Fruit fly (Drosophila melanogaster): ENCODE data around the gene Oseg5.
A peak's percentile ranks its signal among the peaks of the same experiment; 100 is the strongest.

Oseg5 gene

dm6 chr2L:20811039-20811652 lies 24.5 kb downstream of the Oseg5 start (continued):
- TF ChIP-seq row (GFP tag; IDR thresholded peaks at IDR 0.05) (peak; percentile 70), CG1024 (GFP tag; IDR thresholded peaks at IDR 0.05) (no peak), CG12219 (GFP tag; optimal IDR thresholded peaks at IDR 0.05) (peak; percentile 45), Mad (GFP tag; optimal IDR thresholded peaks at IDR 0.05) (no peak), hkb (optimal IDR thresholded peaks at IDR 0.05) (no peak), hkb (GFP tag; IDR thresholded peaks at IDR 0.05) (peak; percentile 72), CG10267 (tag; optimal IDR thresholded peaks at IDR 0.05) (no peak), tio (GFP tag; optimal IDR thresholded peaks at IDR 0.05) (no peak), Spps (tag; optimal IDR thresholded peaks at IDR 0.05) (no peak), CG18764 (GFP tag; optimal IDR thresholded peaks at IDR 0.05) (no peak), D19A (tag; optimal IDR thresholded peaks at IDR 0.05) (peak; percentile 68), nerfin-1 (tag; optimal IDR thresholded peaks at IDR 0.05) (no peak), ttk (GFP tag; IDR thresholded peaks at IDR 0.05) (peak; percentile 44; the same call in 1 of the 2 replicates), pb (GFP tag; optimal IDR thresholded peaks at IDR 0.05) (no peak), CG12071 (GFP tag; optimal IDR thresholded peaks at IDR 0.05) (peak; percentile 35), lilli (GFP tag; optimal IDR thresholded peaks at IDR 0.05) (peak; percentile 15), B-H1 (GFP tag; IDR thresholded peaks at IDR 0.05) (peak; percentile 21; the same call in 1 of the 3 replicates), hth (optimal IDR thresholded peaks at IDR 0.05) (no peak), gem (tag; optimal IDR thresholded peaks at IDR 0.05) (peak; percentile 77), CG18599 (GFP tag; optimal IDR thresholded peaks at IDR 0.05) (peak; percentile 46), dm (GFP tag; optimal IDR thresholded peaks at IDR 0.05) (no peak), ro (GFP tag; IDR thresholded peaks at IDR 0.05) (no peak), pita (GFP tag; optimal IDR thresholded peaks at IDR 0.05) (no peak), unpg (GFP tag; optimal IDR thresholded peaks at IDR 0.05) (peak; percentile 58), CG2116 (GFP tag; optimal IDR thresholded peaks at IDR 0.05) (no peak), ssp (GFP tag; IDR thresholded peaks at IDR 0.05) (no peak), Scr (GFP tag; IDR thresholded peaks at IDR 0.05; ENCODE audit: partially characterized antibody) (no peak), klu (GFP tag; IDR thresholded peaks at IDR 0.05) (no peak), Chrac-16 (GFP tag; optimal IDR thresholded peaks at IDR 0.05) (peak; percentile 15), tap (tag; optimal IDR thresholded peaks at IDR 0.05) (peak; percentile 68), tin (GFP tag; optimal IDR thresholded peaks at IDR 0.05) (peak; percentile 16), CG3838 (GFP tag; optimal IDR thresholded peaks at IDR 0.05) (no peak), CG8944 (GFP tag; optimal IDR thresholded peaks at IDR 0.05) (no peak), zf30C (GFP tag; optimal IDR thresholded peaks at IDR 0.05) (no peak), pnt (GFP tag; optimal IDR thresholded peaks at IDR 0.05) (peak; percentile 2), kay (GFP tag; optimal IDR thresholded peaks at IDR 0.05) (no peak), CoRest (tag; optimal IDR thresholded peaks at IDR 0.05) (peak; percentile 38), gce (GFP tag; IDR thresholded peaks at IDR 0.05) (no peak), CG4854 (GFP tag; optimal IDR thresholded peaks at IDR 0.05) (no peak), CG17359 (tag; optimal IDR thresholded peaks at IDR 0.05) (peak; percentile 74), CG14860 (GFP tag; IDR thresholded peaks at IDR 0.05; ENCODE audit: partially characterized antibody) (no peak), D19B (GFP tag; optimal IDR thresholded peaks at IDR 0.05) (peak; percentile 62), cad (GFP tag; optimal IDR thresholded peaks at IDR 0.05) (no peak), CG7556 (GFP tag; optimal IDR thresholded peaks at IDR 0.05) (peak; percentile 37), pan (optimal IDR thresholded peaks at IDR 0.05) (no peak), pan (GFP tag; optimal IDR thresholded peaks at IDR 0.05 in 1 of 2, IDR thresholded peaks at IDR 0.05 in 1 of 2) (peak in 1 of 2 experiments; percentile 61), grn (GFP tag; optimal IDR thresholded peaks at IDR 0.05) (no peak), pzg (GFP tag; optimal IDR thresholded peaks at IDR 0.05) (no peak), Nf-YC (tag; optimal IDR thresholded peaks at IDR 0.05) (peak; percentile 13), Mrtf (GFP tag; IDR thresholded peaks at IDR 0.05) (no peak), Sox102F (GFP tag; optimal IDR thresholded peaks at IDR 0.05) (peak; percentile 79), Gug (GFP tag; IDR thresholded peaks at IDR 0.05) (0 out of 4 replicates have a peak, but pooled peaks have one; percentile 7)

All from whole organism, embryonic.